Fruit fly (Drosophila melanogaster) S2 (cell line): ENCODE results near the gene Root.

Experiments
- CG8478 ChIP-seq: fragments of >200 bp; optimal IDR thresholded peaks from 2 replicates; lab custom pipeline; 2018
- CTCF ChIP-seq, 2 experiments: fragments of >200 bp; optimal IDR thresholded peaks; 2 replicates each; lab custom pipeline; 2018

dm6 chr3R:24143779-24144178, 30.7 kb downstream of the Root start:
- TF ChIP-seq CG8478 (lab: Kevin White, UChicago) (no peak), CTCF (optimal IDR thresholded peaks at IDR 0.05; lab: Kevin White, UChicago) (no peak)
